Fruit fly (Drosophila melanogaster): Measurements from ENCODE around the gene Gr64a.

The Gr64a gene

DNA sequence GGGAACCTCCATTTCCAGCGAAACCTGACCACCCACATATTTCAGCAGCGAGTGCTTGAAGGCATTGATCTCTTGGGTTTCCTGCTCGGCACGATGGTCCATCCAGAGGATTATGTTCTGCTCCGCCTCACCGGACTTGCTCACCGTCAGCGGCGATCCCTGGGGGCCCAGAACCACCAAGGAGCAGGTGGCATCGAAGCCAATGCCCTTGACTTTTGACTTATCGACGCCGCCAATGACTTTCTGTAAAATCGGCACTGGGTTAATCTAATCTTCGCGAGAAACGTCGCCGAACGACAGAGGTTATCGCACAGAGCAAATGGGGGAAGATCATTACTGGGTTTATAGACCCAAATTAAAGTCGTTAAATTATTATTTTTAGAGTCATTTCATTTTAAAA is 2.1 kb upstream of the Gr64a start:
- TF ChIP-seq CG17801 (GFP tag; optimal IDR thresholded peaks at IDR 0.05; ENCODE audit: partially characterized antibody), result no peak

DNA sequence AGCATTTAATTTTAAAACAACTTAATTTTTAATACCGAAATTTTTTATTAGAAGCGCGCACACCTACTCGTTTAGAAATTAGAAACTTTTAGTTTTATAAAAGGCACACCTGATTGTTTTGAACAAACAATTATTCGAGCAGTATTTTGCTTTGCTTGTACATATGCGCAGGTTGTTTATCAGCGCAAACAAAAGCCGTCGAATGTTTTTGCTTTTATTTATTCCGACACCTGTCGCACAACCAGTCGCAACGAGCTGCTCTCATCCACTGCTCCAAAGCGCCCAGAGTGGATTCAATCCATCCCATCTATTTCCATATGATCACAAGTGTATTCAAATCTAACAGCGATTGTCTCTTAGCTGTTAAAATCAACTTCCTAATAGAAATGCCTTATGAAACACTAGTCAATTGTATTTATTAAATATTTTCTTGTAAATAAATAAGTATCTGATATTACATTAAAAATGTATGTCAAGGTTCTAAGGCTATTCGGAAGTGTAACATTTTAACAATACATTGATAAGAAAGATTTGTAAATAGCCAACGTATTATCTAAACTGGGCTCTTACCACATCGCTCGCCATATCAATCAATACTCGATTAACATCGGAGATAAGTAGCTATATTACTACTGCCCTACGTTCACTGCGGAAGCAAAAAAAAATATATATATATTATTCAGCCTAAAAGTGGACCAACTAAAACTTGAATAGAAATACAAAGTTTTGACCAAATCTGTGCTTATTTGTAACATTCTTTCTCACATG is 647 bp upstream of the Gr64a start, which contains the start of gene CG11594:
Gene CG11594, minus strand, starts transcription at position 274 of the 768 bp plus-strand sequence.
- no peak for TF ChIP-seq CG17801 (GFP tag; optimal IDR thresholded peaks at IDR 0.05; ENCODE audit: partially characterized antibody)

DNA sequence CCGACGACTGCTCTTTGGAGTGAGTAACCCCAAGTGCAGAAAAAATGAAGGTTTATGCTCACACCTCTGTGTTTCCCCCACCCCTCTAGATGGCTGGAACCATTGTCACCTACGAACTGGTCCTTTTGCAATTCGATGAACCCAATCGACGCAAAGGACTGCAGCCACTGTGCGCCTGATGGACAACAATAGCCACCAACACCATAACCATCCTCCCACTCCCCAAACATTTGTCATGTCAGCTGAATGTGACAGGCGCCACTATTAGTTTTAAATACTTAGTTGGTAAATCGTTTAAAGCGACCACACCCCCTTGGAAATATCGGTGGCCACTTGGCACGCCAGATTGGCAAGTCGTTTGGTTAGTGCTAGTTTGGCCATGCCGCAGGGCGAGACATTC is 1.7 kb downstream of the Gr64a start, which contains the start of the genes Gr64b and Gr64c:
Gene Gr64b, plus strand, starts transcription at position 301 of the 400 bp plus-strand sequence.
Gene Gr64c, plus strand, starts transcription at position 301 of the 400 bp plus-strand sequence.
- TF ChIP-seq CG17801 (GFP tag; optimal IDR thresholded peaks at IDR 0.05; ENCODE audit: partially characterized antibody), result no peak

DNA sequence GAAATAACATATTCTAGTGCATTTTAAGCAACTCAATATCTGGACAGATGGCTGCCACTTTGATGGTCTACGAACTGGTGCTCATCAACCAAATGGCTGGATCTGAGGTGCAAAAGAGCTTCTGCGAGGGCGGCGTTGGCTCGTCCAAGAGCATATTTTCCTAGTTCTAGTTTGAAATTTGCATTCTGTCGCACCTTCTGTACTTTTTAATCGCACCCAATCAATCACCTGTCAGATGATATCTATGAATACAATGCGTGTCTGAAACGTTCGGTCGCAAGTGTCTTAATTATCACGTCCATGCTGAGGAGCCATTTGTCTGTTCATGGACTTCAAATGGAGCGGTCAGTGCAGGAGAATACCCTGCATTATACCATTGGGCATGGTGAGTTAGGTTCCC is 5.2 kb downstream of the Gr64a start, which contains the start of the genes Gr64d and Gr64e:
Gene Gr64d, plus strand, starts transcription at position 301 of the 400 bp plus-strand sequence.
Gene Gr64e, plus strand, starts transcription at position 380 of the 400 bp plus-strand sequence.
- TF ChIP-seq CG17801 (GFP tag; optimal IDR thresholded peaks at IDR 0.05; ENCODE audit: partially characterized antibody), result no peak

DNA sequence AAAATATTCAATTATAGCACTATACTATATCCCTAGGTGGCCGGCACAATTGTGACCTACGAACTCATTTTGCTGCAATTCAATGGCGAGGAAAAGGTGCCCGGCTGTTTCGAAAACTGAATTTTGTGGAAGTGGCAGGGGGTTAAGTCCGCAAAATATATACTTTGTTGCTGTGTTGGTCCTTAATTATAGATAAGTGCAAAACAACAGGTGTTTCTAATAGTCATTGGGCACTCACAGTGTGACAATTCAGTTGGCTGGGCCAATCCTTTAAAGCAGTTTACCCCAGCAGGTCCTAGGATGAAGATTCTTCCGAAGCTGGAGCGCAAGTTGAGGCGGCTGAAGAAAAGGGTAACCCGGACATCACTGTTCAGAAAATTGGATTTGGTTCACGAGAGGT is 8.9 kb downstream of the Gr64a start, which contains the start of gene Gr64f:
Gene Gr64f, plus strand, starts transcription at position 301 of the 400 bp plus-strand sequence.
- TF ChIP-seq CG17801 (GFP tag; optimal IDR thresholded peaks at IDR 0.05; ENCODE audit: partially characterized antibody), result no peak

DNA sequence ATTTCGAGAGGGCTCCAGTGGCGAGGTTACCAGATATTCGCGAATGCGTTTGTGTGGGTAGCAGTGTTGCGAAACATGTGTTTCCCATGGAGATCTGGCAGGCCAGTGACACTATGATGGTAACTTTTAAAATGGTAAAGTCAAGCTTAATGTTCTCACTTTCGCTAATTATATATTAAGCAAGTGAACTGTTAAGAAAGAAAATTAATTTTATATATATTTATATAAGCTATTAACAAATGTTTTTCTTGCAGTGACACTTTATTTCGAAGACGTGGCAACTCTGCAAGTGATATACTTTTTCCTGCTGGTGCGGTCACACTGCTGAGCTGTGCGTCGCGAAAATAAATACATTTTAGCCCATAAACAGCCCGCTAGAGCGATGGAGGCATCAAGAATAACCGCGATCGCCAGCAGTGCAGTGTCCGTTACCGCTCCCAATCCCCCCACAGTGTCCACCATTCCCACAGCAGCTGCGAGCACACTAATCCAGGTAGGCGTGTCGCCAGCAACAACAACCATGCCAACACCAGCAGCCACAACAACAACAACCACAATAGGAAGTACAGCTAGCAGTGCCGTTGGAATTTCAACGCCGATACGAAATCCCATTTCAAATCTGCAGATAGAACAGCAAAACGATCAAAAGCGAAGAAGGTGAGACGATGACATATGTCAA is 13.8 kb downstream of the Gr64a start, which contains the start of the genes CG11593 and Rcd5:
Gene CG11593, minus strand, starts transcription at position 236 of the 679 bp plus-strand sequence.
Gene Rcd5, plus strand, starts transcription at position 283 of the 679 bp plus-strand sequence.
- TF ChIP-seq CG17801 (GFP tag; optimal IDR thresholded peaks at IDR 0.05; ENCODE audit: partially characterized antibody), result peak; percentile 23

DNA sequence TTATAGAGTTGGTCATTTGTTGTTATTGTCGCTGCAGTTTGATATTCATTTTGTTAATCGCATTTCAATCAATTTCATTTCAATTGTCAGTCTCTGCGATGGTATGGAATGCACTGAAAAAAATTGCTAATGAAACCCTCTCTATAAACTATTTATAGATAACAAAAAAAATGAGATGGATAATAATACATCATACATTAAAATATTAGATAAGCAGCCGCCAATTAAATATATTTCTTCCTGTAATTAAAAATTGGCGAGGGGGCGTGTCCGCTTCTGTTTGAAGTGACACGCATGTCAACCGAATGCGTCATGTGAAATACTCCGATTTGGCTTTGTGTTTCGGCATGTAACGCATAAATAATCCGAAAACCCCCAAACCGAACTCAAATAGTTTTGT is 17.9 kb downstream of the Gr64a start:
- no peak for TF ChIP-seq CG17801 (GFP tag; optimal IDR thresholded peaks at IDR 0.05; ENCODE audit: partially characterized antibody)

DNA sequence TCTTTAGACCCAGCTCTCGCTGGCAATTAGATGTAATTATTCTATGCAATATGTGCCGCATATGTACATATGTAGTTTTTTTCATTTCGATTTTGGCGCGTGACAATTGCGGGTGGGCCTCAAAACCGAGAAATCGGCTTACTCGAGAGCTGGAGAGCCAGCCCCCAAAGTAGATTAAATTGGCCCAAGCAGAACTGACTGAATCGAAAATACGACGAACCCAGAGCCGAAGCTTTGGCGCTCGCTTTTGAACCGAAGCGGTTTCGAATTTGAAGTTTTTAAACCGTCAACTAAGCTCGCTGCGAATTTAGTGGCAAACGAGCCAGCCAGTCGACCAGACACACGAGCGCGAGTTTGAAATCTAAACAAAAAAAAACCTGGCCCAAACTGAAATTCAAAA is 19.7 kb downstream of the Gr64a start, which contains the start of gene CG1136:
Gene CG1136, plus strand, starts transcription at position 308 of the 400 bp plus-strand sequence.
- TF ChIP-seq CG17801 (GFP tag; optimal IDR thresholded peaks at IDR 0.05; ENCODE audit: partially characterized antibody), result no peak

DNA sequence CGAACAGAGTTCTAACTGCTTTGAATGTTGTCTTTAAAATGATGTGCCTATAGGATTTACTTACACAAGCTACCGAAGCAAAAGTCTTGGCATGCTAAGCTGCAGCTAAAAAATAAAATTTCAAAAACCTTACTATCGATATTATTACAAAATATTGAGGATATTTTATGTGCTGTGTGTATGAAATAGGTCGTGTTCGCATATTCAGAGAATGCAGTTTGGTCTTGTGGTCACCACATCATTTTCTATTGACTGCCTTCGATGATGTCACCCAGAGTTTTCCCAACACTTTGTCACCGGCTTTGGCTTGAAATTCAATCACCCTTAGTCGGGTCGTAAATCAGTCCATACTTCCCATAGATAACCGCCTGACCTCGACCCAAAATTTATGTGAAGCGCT is 21.1 kb downstream of the Gr64a start, which contains the start of gene Dpy-30L2:
Gene Dpy-30L2, minus strand, starts transcription at position 101 of the 400 bp plus-strand sequence.
- no peak for TF ChIP-seq CG17801 (GFP tag; optimal IDR thresholded peaks at IDR 0.05; ENCODE audit: partially characterized antibody)

DNA sequence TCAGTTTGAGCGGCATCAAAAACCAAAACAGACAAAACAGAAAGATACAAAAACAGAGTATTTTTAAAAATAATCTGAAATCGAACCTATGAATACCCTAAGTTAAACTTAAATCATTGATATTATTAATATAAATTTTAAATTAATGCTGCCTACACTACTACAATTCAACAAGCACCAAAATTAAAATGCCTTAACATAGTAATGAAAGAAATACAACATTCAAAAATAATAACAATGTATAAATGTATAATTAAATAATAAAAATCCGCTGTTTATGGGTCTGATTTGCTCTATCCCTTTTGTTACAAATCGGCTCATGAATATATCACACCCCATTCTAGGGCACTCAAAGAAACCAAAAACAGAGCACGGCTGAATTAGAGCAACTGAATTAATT is 22.5 kb downstream of the Gr64a start:
- no peak for TF ChIP-seq CG17801 (GFP tag; optimal IDR thresholded peaks at IDR 0.05; ENCODE audit: partially characterized antibody)

DNA sequence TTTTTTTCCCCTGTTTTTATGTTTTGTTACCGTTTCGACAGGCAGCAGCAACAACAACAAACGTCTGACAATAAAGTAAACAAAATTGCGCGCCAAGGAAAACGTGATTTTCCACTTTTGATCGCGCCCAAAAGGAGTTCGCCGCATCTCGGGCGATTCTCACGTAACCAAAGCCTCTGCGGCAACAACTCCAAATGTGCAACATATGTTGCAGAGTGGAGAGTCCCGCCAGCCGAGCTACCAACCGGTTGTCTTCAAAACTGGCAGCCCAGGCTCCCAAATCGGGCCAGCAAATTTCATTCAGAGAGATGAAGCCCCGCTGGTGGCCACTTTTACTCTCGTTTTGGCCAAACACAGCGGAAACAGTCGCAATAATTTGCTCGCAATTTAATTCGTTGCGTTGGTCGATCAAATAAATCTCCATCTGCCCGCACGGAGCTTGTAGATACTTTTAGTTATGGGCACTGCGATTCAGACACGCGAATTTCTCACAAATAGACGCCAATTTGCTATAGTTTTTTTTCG is 28.9 kb downstream of the Gr64a start:
- no peak for TF ChIP-seq CG17801 (GFP tag; optimal IDR thresholded peaks at IDR 0.05; ENCODE audit: partially characterized antibody)

DNA sequence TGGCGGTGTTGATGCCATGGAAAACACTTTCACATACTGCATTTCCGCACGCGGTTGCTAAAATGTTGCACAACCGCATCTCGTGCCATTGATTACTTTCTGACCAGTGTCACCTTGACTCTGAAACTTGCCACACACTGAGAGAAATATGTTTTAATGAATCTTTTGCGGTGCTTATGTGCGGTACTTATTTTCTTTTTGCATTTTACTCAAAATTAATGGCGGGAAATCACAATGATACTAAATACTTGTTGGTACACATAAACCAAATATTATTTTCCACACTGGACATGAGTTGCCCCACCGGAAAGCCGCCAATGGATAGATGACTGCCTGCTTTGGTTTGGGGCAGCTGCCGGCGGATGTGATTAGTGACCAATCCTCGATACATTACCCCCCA is 30.2 kb downstream of the Gr64a start:
- no peak for TF ChIP-seq CG17801 (GFP tag; optimal IDR thresholded peaks at IDR 0.05; ENCODE audit: partially characterized antibody)

DNA sequence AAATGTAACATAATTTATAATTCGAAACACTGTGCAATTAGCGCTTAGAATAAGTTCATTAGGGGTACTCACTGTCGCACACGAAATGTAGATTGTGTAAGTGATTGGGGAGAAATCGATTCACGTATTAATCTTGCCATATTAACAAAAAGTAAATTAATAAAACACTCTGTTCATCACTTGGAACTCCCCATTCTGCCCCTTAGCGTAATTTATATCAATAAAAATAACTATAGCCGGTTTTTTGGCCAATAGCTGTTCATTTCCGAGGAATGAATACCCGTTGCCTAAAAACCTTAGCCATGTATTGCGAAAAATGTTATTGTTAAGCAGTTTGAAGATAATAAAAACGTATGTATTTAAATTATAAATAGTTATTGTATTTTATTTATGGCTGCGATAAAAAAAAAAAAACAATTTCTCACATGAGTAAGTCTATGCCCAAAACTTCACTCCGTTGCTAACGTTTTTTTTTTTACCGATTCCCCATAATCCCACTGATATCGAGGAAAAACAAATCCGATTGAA is 32.8 kb downstream of the Gr64a start, which contains the start of gene Ugt305A1:
Gene Ugt305A1, plus strand, starts transcription at position 478 of the 528 bp plus-strand sequence.
- no peak for TF ChIP-seq CG17801 (GFP tag; optimal IDR thresholded peaks at IDR 0.05; ENCODE audit: partially characterized antibody)

DNA sequence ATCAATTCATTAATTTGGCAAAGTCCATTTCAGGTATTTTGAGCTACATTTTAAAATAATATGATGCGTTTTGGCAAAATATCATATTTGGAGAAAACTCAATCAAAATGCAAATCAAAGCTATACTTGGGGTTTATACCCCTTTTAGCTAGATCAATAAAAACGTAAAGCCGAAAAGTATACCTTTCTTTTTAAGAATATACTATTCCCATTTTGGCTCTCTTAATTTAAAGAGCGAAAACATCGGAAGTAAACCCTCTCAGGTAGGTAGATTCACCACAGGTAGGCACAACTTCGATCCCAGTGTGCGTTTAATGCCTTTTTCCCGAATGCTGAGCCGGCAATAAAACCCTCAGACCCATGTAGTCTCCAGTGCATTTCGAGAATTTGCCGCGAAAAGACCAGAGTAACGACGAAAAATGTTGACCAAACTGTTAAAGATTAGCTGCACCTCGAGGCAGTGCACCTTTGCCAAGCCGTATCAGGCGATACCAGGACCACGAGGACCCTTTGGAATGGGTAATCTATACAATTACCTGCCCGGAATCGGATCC is 35.4 kb downstream of the Gr64a start, which contains the start of gene dib:
Gene dib, plus strand, starts transcription at position 372 of the 554 bp plus-strand sequence.
- TF ChIP-seq CG17801 (GFP tag; optimal IDR thresholded peaks at IDR 0.05; ENCODE audit: partially characterized antibody), result peak; percentile 22

All from ovary, adult (tissue).